Worm (Caenorhabditis elegans) whole organism, L3 larva: Measurements from ENCODE around the gene C17B7.12.
"Not testable (repeated sequence)": the region's sequence is repeated elsewhere in the genome, so short reads cannot be mapped to it uniquely, and the experiment has no call there.

Experiments used
- R02D3.7 ChIP-seq: fragments of 150-350 bp; optimal IDR thresholded peaks from 2 replicates; lab custom pipeline; 2014; ENCODE audit warnings: missing biosample characterization, missing genetic modification characterization
- ZK546.5 ChIP-seq: sonication (generic microtip); optimal IDR thresholded peaks from 2 replicates; lab custom pipeline; 2017; ENCODE audit warnings: missing biosample characterization, missing genetic modification characterization
- aly-2 ChIP-seq: fragments of 150-350 bp; optimal IDR thresholded peaks from 2 replicates; lab custom pipeline; 2014; ENCODE audit warnings: missing biosample characterization, missing genetic modification characterization
- ama-1 ChIP-seq: fragments of 150-350 bp; optimal IDR thresholded peaks from 2 replicates; lab custom pipeline; 2018
- ceh-16 ChIP-seq: sonication (generic microtip); optimal IDR thresholded peaks from 2 replicates; lab custom pipeline; 2017; ENCODE audit warnings: missing biosample characterization, missing genetic modification characterization
- ceh-28 ChIP-seq: fragments of 150-350 bp; optimal IDR thresholded peaks from 2 replicates; lab custom pipeline; 2014; ENCODE audit warnings: missing biosample characterization, missing genetic modification reagents, missing genetic modification characterization
- ceh-9 ChIP-seq: sonication (generic microtip); optimal IDR thresholded peaks from 2 replicates; lab custom pipeline; 2018; ENCODE audit warnings: missing biosample characterization, missing genetic modification characterization
- egl-5 ChIP-seq: fragments of 150-350 bp; optimal IDR thresholded peaks from 2 replicates; lab custom pipeline; 2017; ENCODE audit warnings: missing biosample characterization, missing genetic modification reagents, missing genetic modification characterization, inconsistent platforms
- elt-2 ChIP-seq: sonication (generic microtip); optimal IDR thresholded peaks from 2 replicates; lab custom pipeline; 2016; ENCODE audit warnings: missing genetic modification reagents, mild to moderate bottlenecking, missing genetic modification characterization, missing compliant biosample characterization
- eor-1 ChIP-seq, 2 experiments: fragments of 150-350 bp; optimal IDR thresholded peaks; 2 replicates each; lab custom pipeline; 2014 to 2018; ENCODE audit warnings: missing biosample characterization in 2 of 2, missing genetic modification characterization in 2 of 2
- fkh-10 ChIP-seq: sonication (generic microtip); optimal IDR thresholded peaks from 2 replicates; lab custom pipeline; 2017; ENCODE audit warnings: missing biosample characterization, missing genetic modification reagents, missing genetic modification characterization
- fos-1 ChIP-seq: fragments of 150-350 bp; optimal IDR thresholded peaks from 2 replicates; lab custom pipeline; 2014; ENCODE audit warnings: missing biosample characterization, missing genetic modification characterization
- hmg-11 ChIP-seq: sonication (generic microtip); optimal IDR thresholded peaks from 2 replicates; lab custom pipeline; 2016; ENCODE audit warnings: missing genetic modification characterization, missing compliant biosample characterization
- jun-1 ChIP-seq: fragments of 150-350 bp; optimal IDR thresholded peaks from 2 replicates; lab custom pipeline; 2014; ENCODE audit warnings: missing biosample characterization, missing genetic modification reagents, missing genetic modification characterization
- lin-15B ChIP-seq: fragments of 150-350 bp; optimal IDR thresholded peaks from 2 replicates; lab custom pipeline; 2014; ENCODE audit warnings: missing biosample characterization, missing genetic modification characterization
- lin-39 ChIP-seq: fragments of 150-350 bp; optimal IDR thresholded peaks from 2 replicates; lab custom pipeline; 2018; ENCODE audit warnings: missing biosample characterization, missing genetic modification reagents, missing genetic modification characterization
- mml-1 ChIP-seq: fragments of 150-350 bp; sonication (generic microtip); optimal IDR thresholded peaks from 3 replicates; lab custom pipeline; 2014; ENCODE audit warnings: missing biosample characterization, missing genetic modification characterization
- nfya-1 ChIP-seq: sonication (generic microtip); optimal IDR thresholded peaks from 2 replicates; lab custom pipeline; 2017; ENCODE audit warnings: missing genetic modification characterization, mild to moderate bottlenecking, missing compliant biosample characterization, antibody characterized with exemption, moderate library complexity; ENCODE audit not compliant: insufficient read depth
- nhr-23 ChIP-seq: fragments of 150-350 bp; optimal IDR thresholded peaks from 2 replicates; lab custom pipeline; 2014; ENCODE audit warnings: missing biosample characterization, missing genetic modification reagents, missing genetic modification characterization
- nhr-237 ChIP-seq: fragments of 150-350 bp; optimal IDR thresholded peaks from 2 replicates; lab custom pipeline; 2014; ENCODE audit warnings: missing biosample characterization, missing genetic modification characterization
- nhr-28 ChIP-seq: fragments of 150-350 bp; optimal IDR thresholded peaks from 2 replicates; lab custom pipeline; 2014; ENCODE audit warnings: missing biosample characterization, missing genetic modification characterization
- nhr-43 ChIP-seq: sonication (generic microtip); optimal IDR thresholded peaks from 2 replicates; lab custom pipeline; 2016; ENCODE audit warnings: mild to moderate bottlenecking, missing genetic modification characterization, missing compliant biosample characterization; ENCODE audit not compliant: poor library complexity, severe bottlenecking
- nhr-77 ChIP-seq: fragments of 150-350 bp; optimal IDR thresholded peaks from 2 replicates; lab custom pipeline; 2014; ENCODE audit warnings: missing biosample characterization, missing genetic modification characterization
- pha-4 ChIP-seq: fragments of 150-350 bp; optimal IDR thresholded peaks from 2 replicates; lab custom pipeline; 2014; ENCODE audit warnings: missing biosample characterization, missing genetic modification reagents, missing genetic modification characterization
- pqm-1 ChIP-seq: fragments of 150-350 bp; optimal IDR thresholded peaks from 2 replicates; lab custom pipeline; 2017; ENCODE audit warnings: missing biosample characterization, missing genetic modification characterization, inconsistent platforms
- sea-2 ChIP-seq: fragments of 150-350 bp; sonication (generic microtip); optimal IDR thresholded peaks from 4 replicates; lab custom pipeline; 2014; ENCODE audit warnings: missing biosample characterization, missing genetic modification reagents, missing genetic modification characterization
- skn-1 ChIP-seq: fragments of 150-350 bp; optimal IDR thresholded peaks from 2 replicates; lab custom pipeline; 2014; ENCODE audit warnings: missing biosample characterization, missing genetic modification characterization
- unc-39 ChIP-seq: sonication (generic microtip); optimal IDR thresholded peaks from 4 replicates; lab custom pipeline; 2017; ENCODE audit warnings: missing biosample characterization, missing genetic modification characterization
- ztf-4 ChIP-seq: fragments of 150-350 bp; optimal IDR thresholded peaks from 2 replicates; lab custom pipeline; 2014; ENCODE audit warnings: missing biosample characterization, missing genetic modification characterization

Gene C17B7.12

ce11 chrV:3391005-3391404, 38.0 kb downstream of the C17B7.12 start (continued):
- TF ChIP-seq ceh-9 (no peak), fos-1 (tag; lab: Kevin White, UChicago) (no peak), pha-4 (tag; lab: Kevin White, UChicago) (no peak)
- TF ChIP-seq, all 47 proteins: peak for 20

DNA sequence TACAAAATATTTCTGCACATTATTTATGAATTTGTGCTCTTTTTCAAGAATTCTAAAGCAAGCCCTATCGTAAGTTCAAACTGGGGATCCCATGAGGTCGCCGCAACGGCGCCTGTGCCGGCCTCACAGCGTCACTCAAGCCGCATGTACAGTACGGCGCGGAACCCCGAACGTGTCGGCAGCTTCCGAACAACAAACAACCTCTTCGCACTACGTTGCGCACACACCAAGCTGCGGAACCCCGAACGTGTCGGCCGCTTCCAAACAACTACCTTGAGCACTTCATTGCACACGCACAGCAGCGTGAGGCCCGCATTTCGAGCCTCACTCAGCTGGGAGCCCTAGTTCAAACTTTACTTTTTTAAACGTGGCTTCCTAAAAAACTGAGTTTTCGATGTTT, 41.0 kb downstream of the C17B7.12 start:
- TF ChIP-seq nhr-77 (tag; lab: Kevin White, UChicago) = no peak
- TF ChIP-seq ztf-4 (tag; lab: Kevin White, UChicago) = no peak
- TF ChIP-seq nfya-1 = no peak
- TF ChIP-seq nhr-23 (tag; lab: Kevin White, UChicago) = no peak
- no peak for TF ChIP-seq elt-2 (tag; lab: Kevin White, UChicago)
- TF ChIP-seq nhr-237 (tag; lab: Kevin White, UChicago) = no peak
- no peak for TF ChIP-seq egl-5 (tag; lab: Kevin White, UChicago)
- TF ChIP-seq aly-2 (tag; lab: Kevin White, UChicago) = no peak
- no peak for TF ChIP-seq mml-1 (tag; lab: Kevin White, UChicago)
- TF ChIP-seq jun-1 (tag; lab: Kevin White, UChicago) = no peak

- TF ChIP-seq skn-1 (tag; lab: Kevin White, UChicago) (no peak), fos-1 (tag; lab: Kevin White, UChicago) (no peak), nfya-1 (no peak), jun-1 (tag; lab: Kevin White, UChicago) (no peak), sea-2 (GFP tag; lab: Kevin White, UChicago) (no peak), ZK546.5 (tag; lab: Kevin White, UChicago) (no peak), lin-15B (tag; lab: Kevin White, UChicago) (no peak), lin-39 (tag; lab: Kevin White, UChicago) (no peak)
Observed at ce11 chrV:3394694-3395240, 41.7 kb downstream of the C17B7.12 start, which contains the start of gene T20D4.15. TSS of gene T20D4.15 (minus strand) at chrV:3394744.

ce11 chrV:3396765-3397164, 43.7 kb downstream of the C17B7.12 start, which contains the start of gene T20D4.12:
TSS of gene T20D4.12 (plus strand) at chrV:3397065.
- TF ChIP-seq nhr-28, pha-4, pqm-1 (tag; lab: Kevin White, UChicago): not testable (repeated sequence)

ce11 chrV:3398314-3398713, 45.3 kb downstream of the C17B7.12 start, which contains the start of gene T20D4.11:
TSS of gene T20D4.11 (plus strand) at chrV:3398690.
- TF ChIP-seq fos-1 (tag; lab: Kevin White, UChicago) (no peak), ceh-16 (tag; lab: Kevin White, UChicago) (no peak), R02D3.7 (tag; lab: Kevin White, UChicago) (no peak), nhr-43 (tag; lab: Kevin White, UChicago) (no peak), lin-15B (tag; lab: Kevin White, UChicago) (no peak), ceh-28 (tag; lab: Kevin White, UChicago) (no peak), hmg-11 (tag; lab: Kevin White, UChicago) (no peak), unc-39 (tag; lab: Kevin White, UChicago) (no peak)

DNA sequence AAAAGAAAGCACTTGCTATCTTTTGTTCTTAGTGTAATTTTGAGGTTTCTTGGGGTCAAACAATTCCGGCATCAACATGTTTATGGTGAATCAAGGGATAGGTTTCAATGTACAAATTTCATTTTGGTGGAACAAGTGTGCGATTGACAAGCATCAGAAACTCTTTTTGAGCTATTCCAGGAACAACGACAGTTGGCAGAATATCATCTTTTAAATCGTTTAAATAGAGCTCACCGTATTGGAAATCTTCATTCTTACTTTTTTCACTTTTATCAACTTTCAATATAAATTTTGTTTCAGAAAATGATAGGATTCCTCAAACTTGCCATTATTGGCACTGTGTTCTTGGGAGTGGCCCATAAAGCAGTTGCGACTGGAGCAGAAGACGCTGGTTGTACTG, 46.9 kb downstream of the C17B7.12 start, which contains the start of gene T20D4.10:
Gene T20D4.10, plus strand, starts transcription at position 301 of the 400 bp plus-strand sequence.
- TF ChIP-seq eor-1 (tag; optimal IDR thresholded peaks at IDR 0.05; lab: Kevin White, UChicago); fkh-10 (GFP tag; lab: Kevin White, UChicago); ama-1 (lab: Kevin White, UChicago): not testable (repeated sequence)
